Worm (Caenorhabditis elegans): ENCODE measurements around the gene F41C6.7.
"Not testable (repeated sequence)": the region's sequence is repeated elsewhere in the genome, so short reads cannot be mapped to it uniquely, and the experiment has no call there.

DNA sequence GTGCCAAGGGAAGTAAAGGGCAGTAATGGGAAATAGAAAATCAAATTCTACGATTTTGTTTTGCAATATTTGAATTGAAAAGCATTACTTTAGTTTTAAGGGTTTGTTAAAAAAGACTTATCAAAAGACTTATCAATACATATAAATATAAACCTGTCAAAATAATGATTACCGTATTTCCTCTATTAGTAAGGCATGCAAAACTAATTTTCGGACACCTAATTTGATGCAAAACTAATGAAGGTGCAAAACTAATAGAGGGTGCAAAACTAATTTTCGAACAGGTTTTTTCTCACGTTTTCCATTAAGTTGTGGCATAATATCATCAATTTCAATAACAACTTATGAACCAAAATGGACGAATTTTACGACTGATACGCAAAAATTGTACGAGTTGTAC is 3.3 kb downstream of the F41C6.7 start, which contains the start of gene F41C6.6:
- not testable (repeated sequence) for TF ChIP-seq pqm-1 (tag; optimal IDR thresholded peaks at IDR 0.05); pag-3 (tag; optimal IDR thresholded peaks at IDR 0.05; ENCODE audit: borderline replicate concordance, insufficient read depth); nhr-77 (tag; optimal IDR thresholded peaks at IDR 0.05); elt-2 (tag; optimal IDR thresholded peaks at IDR 0.05); unc-30 (tag; optimal IDR thresholded peaks at IDR 0.05); nhr-237 (tag; optimal IDR thresholded peaks at IDR 0.05); lsy-2 (tag; optimal IDR thresholded peaks at IDR 0.05); unc-62 (GFP tag; optimal IDR thresholded peaks at IDR 0.05); fkh-4 (tag; optimal IDR thresholded peaks at IDR 0.05; ENCODE audit: borderline replicate concordance); ama-1 (optimal IDR thresholded peaks at IDR 0.05); nhr-12 (tag; optimal IDR thresholded peaks at IDR 0.05)
